Worm (Caenorhabditis elegans) whole organism, L2 larva: ENCODE data around the gene srt-22.

Source experiments
- F13H6.1 ChIP-seq: sonication (generic microtip); optimal IDR thresholded peaks from 2 replicates; lab custom pipeline; 2016; ENCODE audit warnings: missing genetic modification characterization, missing compliant biosample characterization
- Y55F3AM.14 ChIP-seq: fragments of 200-800 bp; sonication (Bioruptor generic); optimal IDR thresholded peaks from 2 replicates; lab custom pipeline; 2018; ENCODE audit warnings: mild to moderate bottlenecking, missing genetic modification characterization, missing compliant biosample characterization
- mdl-1 ChIP-seq, 2 experiments: fragments of 150-350 bp in 1 of 2; sonication (generic microtip) in 1 of 2; optimal IDR thresholded peaks; 2 replicates each; lab custom pipeline; 2017; ENCODE audit warnings: missing biosample characterization in 2 of 2, missing genetic modification characterization in 2 of 2

DNA sequence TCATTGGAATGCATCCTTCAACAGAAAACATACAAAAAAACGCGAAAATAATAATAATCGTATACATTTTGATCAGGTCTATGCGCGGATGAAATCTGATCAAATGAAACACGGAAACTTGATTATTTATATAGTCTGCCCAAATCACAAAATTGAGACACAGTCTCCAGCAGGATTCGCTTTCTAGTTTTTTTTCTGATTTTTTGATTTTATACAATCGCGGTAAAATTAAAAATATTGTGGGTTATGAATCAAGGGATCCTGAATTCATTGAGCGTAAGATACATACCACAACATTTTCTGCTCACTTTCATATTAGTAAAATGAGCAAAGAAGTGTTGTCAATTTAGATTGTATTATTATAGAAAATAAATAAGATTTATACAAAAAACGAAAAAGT, 33.3 kb upstream of the srt-22 start, which contains the start of gene clec-230:
- TF ChIP-seq mdl-1 (tag; optimal IDR thresholded peaks at IDR 0.05; lab: Kevin White, UChicago), result no peak
- no peak for TF ChIP-seq Y55F3AM.14
- no peak for TF ChIP-seq F13H6.1 (tag; lab: Kevin White, UChicago)
